Fruit fly (Drosophila melanogaster): ENCODE measurements around the gene Itgbn.

- TF ChIP-seq usp (GFP tag; optimal IDR thresholded peaks at IDR 0.05) (no peak), psq (optimal IDR thresholded peaks at IDR 0.05) (no peak), CG8478 (optimal IDR thresholded peaks at IDR 0.05) (no peak), EcR (GFP tag; optimal IDR thresholded peaks at IDR 0.05) (no peak), pan (optimal IDR thresholded peaks at IDR 0.05) (no peak), Dll (optimal IDR thresholded peaks at IDR 0.05) (no peak)
Observed at dm6 chr2L:21018644-21019043, 34.2 kb upstream of the Itgbn start.

Measured in whole organism.